Worm (Caenorhabditis elegans): Measurements from ENCODE around the gene Y57A10C.11.
"Not testable (repeated sequence)": the region's sequence is repeated elsewhere in the genome, so short reads cannot be mapped to it uniquely, and the experiment has no call there.

- not testable (repeated sequence) for TF ChIP-seq skn-1 (tag; optimal IDR thresholded peaks at IDR 0.05); mdl-1 (tag; optimal IDR thresholded peaks at IDR 0.05); hmg-11 (tag; optimal IDR thresholded peaks at IDR 0.05); unc-62 (GFP tag; optimal IDR thresholded peaks at IDR 0.05); snpc-4 (tag; optimal IDR thresholded peaks at IDR 0.05); nhr-237 (tag; optimal IDR thresholded peaks at IDR 0.05); jun-1 (tag; optimal IDR thresholded peaks at IDR 0.05)
Measured at ce11 chrII:12441164-12441563, 26.5 kb upstream of the Y57A10C.11 start, which contains the start of gene Y57A10C.10.

Measured in whole organism, L3 larva.